Fruit fly (Drosophila melanogaster) whole organism, embryonic: ENCODE measurements around the gene PH4alphaNE2.

Source experiments
- Blimp-1 ChIP-seq: fragments of 200-800 bp; sonication (Bioruptor generic); optimal IDR thresholded peaks from 3 replicates; lab custom pipeline; 2018; ENCODE audit warnings: missing biosample characterization, missing genetic modification characterization, mild to moderate bottlenecking, moderate library complexity, missing genetic modification reagents
- CG10209 ChIP-seq: fragments of 200-800 bp; sonication (Bioruptor generic); optimal IDR thresholded peaks from 3 replicates; lab custom pipeline; 2017; ENCODE audit warnings: missing biosample characterization, mild to moderate bottlenecking, missing genetic modification characterization, missing genetic modification reagents
- CG10366 ChIP-seq: fragments of 200-800 bp; sonication (Bioruptor generic); IDR thresholded peaks from 2 replicates; pipeline ENCODE4 v1.3.6; 2022; ENCODE audit warnings: missing biosample characterization, missing genetic modification characterization
- CG11398 ChIP-seq: fragments of 200-800 bp; sonication (Bioruptor generic); optimal IDR thresholded peaks from 2 replicates; lab custom pipeline; 2016; ENCODE audit warnings: missing biosample characterization, missing genetic modification characterization
- CG11723 ChIP-seq: fragments of 200-800 bp; sonication (Bioruptor generic); optimal IDR thresholded peaks from 2 replicates; lab custom pipeline; 2017; ENCODE audit warnings: missing biosample characterization, mild to moderate bottlenecking, missing genetic modification characterization
- CG12071 ChIP-seq: fragments of 200-800 bp; sonication (Bioruptor generic); optimal IDR thresholded peaks from 3 replicates; lab custom pipeline; 2018; ENCODE audit warnings: missing biosample characterization, mild to moderate bottlenecking, missing genetic modification characterization
- CG12104 ChIP-seq: fragments of 200-800 bp; sonication (Bioruptor generic); optimal IDR thresholded peaks from 3 replicates; lab custom pipeline; 2016; ENCODE audit warnings: missing biosample characterization, missing genetic modification characterization
- CG14050 ChIP-seq: fragments of 200-800 bp; sonication (Bioruptor generic); IDR thresholded peaks from 3 replicates; pipeline ENCODE4 v1.3.6; 2022; ENCODE audit warnings: missing biosample characterization, missing genetic modification characterization
- CG15269 ChIP-seq: fragments of 200-800 bp; sonication (Bioruptor generic); optimal IDR thresholded peaks from 2 replicates; lab custom pipeline; 2018; ENCODE audit warnings: missing biosample characterization, mild to moderate bottlenecking, missing genetic modification characterization, moderate library complexity
- CG15696 ChIP-seq: fragments of 200-800 bp; sonication (Bioruptor generic); optimal IDR thresholded peaks from 2 replicates; lab custom pipeline; 2019; ENCODE audit warnings: missing biosample characterization, mild to moderate bottlenecking, missing genetic modification characterization, moderate library complexity
- CG2712 ChIP-seq: fragments of 200-800 bp; optimal IDR thresholded peaks from 3 replicates; lab custom pipeline; 2019; ENCODE audit warnings: missing biosample characterization, mild to moderate bottlenecking, missing genetic modification characterization, moderate library complexity
- CG30403 ChIP-seq: fragments of 200-800 bp; sonication (Bioruptor generic); optimal IDR thresholded peaks from 3 replicates; lab custom pipeline; 2016; ENCODE audit warnings: missing biosample characterization, missing genetic modification characterization
- CG32772 ChIP-seq: fragments of 200-800 bp; sonication (Bioruptor generic); IDR thresholded peaks from 2 replicates; pipeline ENCODE4 v1.3.6; 2022; ENCODE audit warnings: missing biosample characterization, missing genetic modification characterization
- CG3726 ChIP-seq: fragments of 200-800 bp; sonication (Bioruptor generic); IDR thresholded peaks from 3 replicates; pipeline ENCODE4, ENCODE4 v1.3.6; 2022; ENCODE audit warnings: missing biosample characterization, missing genetic modification characterization
- CG5180 ChIP-seq: fragments of 200-800 bp; sonication (Bioruptor generic); optimal IDR thresholded peaks from 3 replicates; lab custom pipeline; 2017; ENCODE audit warnings: missing biosample characterization, missing genetic modification characterization, mild to moderate bottlenecking, moderate library complexity, missing genetic modification reagents
- CG6683 ChIP-seq: fragments of 200-800 bp; sonication (Bioruptor generic); optimal IDR thresholded peaks from 2 replicates; lab custom pipeline; 2017; ENCODE audit warnings: missing biosample characterization, mild to moderate bottlenecking, missing genetic modification characterization, missing genetic modification reagents
- CG7357 ChIP-seq: fragments of 200-800 bp; sonication (Bioruptor generic); IDR thresholded peaks from 3 replicates; pipeline ENCODE4 v1.3.6; 2022; ENCODE audit warnings: missing biosample characterization, missing genetic modification characterization
- CG7786 ChIP-seq: fragments of 200-800 bp; sonication (Bioruptor generic); optimal IDR thresholded peaks from 2 replicates; lab custom pipeline; 2016; ENCODE audit warnings: missing biosample characterization, missing genetic modification characterization
- CG8281 ChIP-seq: fragments of 200-800 bp; sonication (Bioruptor generic); optimal IDR thresholded peaks from 2 replicates; lab custom pipeline; 2018; ENCODE audit warnings: missing biosample characterization, mild to moderate bottlenecking, missing genetic modification characterization, moderate library complexity
- CG9727 ChIP-seq: fragments of 200-800 bp; sonication (Bioruptor generic); optimal IDR thresholded peaks from 3 replicates; lab custom pipeline; 2017; ENCODE audit warnings: missing biosample characterization, mild to moderate bottlenecking, missing genetic modification characterization
- CoRest ChIP-seq: fragments of 200-800 bp; sonication (Bioruptor generic); optimal IDR thresholded peaks from 3 replicates; lab custom pipeline; 2018; ENCODE audit warnings: missing biosample characterization, mild to moderate bottlenecking, missing genetic modification characterization, moderate library complexity
- Drgx ChIP-seq: fragments of 200-800 bp; sonication (Bioruptor generic); IDR thresholded peaks from 2 replicates; pipeline ENCODE4 v1.3.6; 2022; ENCODE audit warnings: missing biosample characterization, missing genetic modification characterization
- Ets97D ChIP-seq: fragments of 200-800 bp; sonication (Bioruptor generic); optimal IDR thresholded peaks from 3 replicates; lab custom pipeline; 2016; ENCODE audit warnings: missing biosample characterization, missing genetic modification characterization
- Gug ChIP-seq: fragments of 200-800 bp; sonication (Bioruptor generic); IDR thresholded peaks from 4 replicates; pipeline ENCODE4 v1.3.6; 2022; ENCODE audit warnings: missing biosample characterization, missing genetic modification characterization
- H15 ChIP-seq: fragments of 200-800 bp; sonication (Bioruptor generic); IDR thresholded peaks from 3 replicates; pipeline ENCODE4 v1.3.6; 2022; ENCODE audit warnings: missing biosample characterization, missing genetic modification characterization
- HHEX ChIP-seq: fragments of 200-800 bp; sonication (Bioruptor generic); optimal IDR thresholded peaks from 3 replicates; lab custom pipeline; 2017; ENCODE audit warnings: missing biosample characterization, mild to moderate bottlenecking, missing genetic modification characterization, missing genetic modification reagents
- HmgZ ChIP-seq: fragments of 200-800 bp; sonication (Bioruptor generic); optimal IDR thresholded peaks from 2 replicates; lab custom pipeline; 2018; ENCODE audit warnings: missing biosample characterization, mild to moderate bottlenecking, missing genetic modification characterization
- Hr78 ChIP-seq, 2 experiments: fragments of 200-800 bp in 1 of 2; fragments of >200 bp in 1 of 2; sonication (Bioruptor generic) in 1 of 2; optimal IDR thresholded peaks; 2 replicates each; lab custom pipeline; 2017 to 2019; ENCODE audit warnings: missing biosample characterization in 2 of 2, missing genetic modification characterization in 2 of 2, mild to moderate bottlenecking in 1 of 2, moderate library complexity in 1 of 2
- MTF-1 ChIP-seq: fragments of 200-800 bp; sonication (Bioruptor generic); optimal IDR thresholded peaks from 2 replicates; lab custom pipeline; 2018; ENCODE audit warnings: missing biosample characterization, mild to moderate bottlenecking, missing genetic modification characterization, borderline replicate concordance
- Meics ChIP-seq: fragments of 200-800 bp; sonication (Bioruptor generic); optimal IDR thresholded peaks from 2 replicates; lab custom pipeline; 2017; ENCODE audit warnings: missing biosample characterization, mild to moderate bottlenecking, missing genetic modification characterization
- Mes4 ChIP-seq: fragments of 200-800 bp; sonication (Bioruptor generic); optimal IDR thresholded peaks from 2 replicates; lab custom pipeline; 2016; ENCODE audit warnings: missing biosample characterization, missing genetic modification characterization
- Neu2 ChIP-seq: fragments of 200-800 bp; sonication (Bioruptor generic); optimal IDR thresholded peaks from 3 replicates; lab custom pipeline; 2016; ENCODE audit warnings: missing biosample characterization, missing genetic modification characterization, borderline replicate concordance
- Oli ChIP-seq: fragments of 200-800 bp; sonication (Bioruptor generic); optimal IDR thresholded peaks from 2 replicates; lab custom pipeline; 2018; ENCODE audit warnings: missing biosample characterization, mild to moderate bottlenecking, missing genetic modification characterization, moderate library complexity
- Ptx1 ChIP-seq: fragments of 200-800 bp; sonication (Bioruptor generic); IDR thresholded peaks from 2 replicates; pipeline ENCODE4 v1.3.6; 2022; ENCODE audit warnings: missing biosample characterization, missing genetic modification characterization
- Rx ChIP-seq: fragments of 200-800 bp; sonication (Bioruptor generic); IDR thresholded peaks from 2 replicates; pipeline ENCODE4 v1.3.6; 2022; ENCODE audit warnings: missing biosample characterization, missing genetic modification characterization
- Side ChIP-seq: fragments of 200-800 bp; sonication (Bioruptor generic); optimal IDR thresholded peaks from 2 replicates; lab custom pipeline; 2016; ENCODE audit warnings: missing biosample characterization, missing genetic modification characterization
- Sin3A ChIP-seq: fragments of >200 bp; optimal IDR thresholded peaks from 2 replicates; lab custom pipeline; 2018
- Xrp1 ChIP-seq: fragments of 200-800 bp; sonication (Bioruptor generic); IDR thresholded peaks from 2 replicates; pipeline ENCODE4 v1.3.6; 2022; ENCODE audit warnings: missing biosample characterization, missing genetic modification characterization
- ab ChIP-seq: fragments of 200-800 bp; sonication (Bioruptor generic); optimal IDR thresholded peaks from 2 replicates; lab custom pipeline; 2016; ENCODE audit warnings: missing biosample characterization, missing genetic modification characterization
- bsh ChIP-seq, 2 experiments: fragments of 200-800 bp; sonication (Bioruptor generic); optimal IDR thresholded peaks; 2 replicates each; lab custom pipeline; 2017 to 2018; ENCODE audit warnings: mild to moderate bottlenecking in 2 of 2, missing biosample characterization in 2 of 2, missing genetic modification characterization in 2 of 2, moderate library complexity in 1 of 2
- chinmo ChIP-seq: fragments of 200-800 bp; sonication (Bioruptor generic); IDR thresholded peaks from 4 replicates; pipeline ENCODE4 v1.3.6; 2022; ENCODE audit warnings: missing biosample characterization, missing genetic modification characterization; ENCODE audit not compliant: partially characterized antibody
- dysf ChIP-seq: fragments of 200-800 bp; sonication (Bioruptor generic); IDR thresholded peaks from 3 replicates; pipeline ENCODE4 v1.3.6; 2022; ENCODE audit warnings: missing biosample characterization, missing genetic modification characterization
- fd102C ChIP-seq: fragments of 200-800 bp; sonication (Bioruptor generic); optimal IDR thresholded peaks from 2 replicates; lab custom pipeline; 2018; ENCODE audit warnings: missing biosample characterization, mild to moderate bottlenecking, missing genetic modification characterization, moderate library complexity
- grau ChIP-seq: fragments of 200-800 bp; optimal IDR thresholded peaks from 3 replicates; lab custom pipeline; 2019; ENCODE audit warnings: missing biosample characterization, mild to moderate bottlenecking, missing genetic modification characterization, moderate library complexity
- grn ChIP-seq: fragments of 200-800 bp; sonication (Bioruptor generic); optimal IDR thresholded peaks from 3 replicates; lab custom pipeline; 2017; ENCODE audit warnings: missing biosample characterization, missing genetic modification characterization
- lab ChIP-seq: fragments of 200-800 bp; sonication (Bioruptor generic); optimal IDR thresholded peaks from 3 replicates; lab custom pipeline; 2017; ENCODE audit warnings: missing biosample characterization, missing genetic modification characterization, mild to moderate bottlenecking, moderate library complexity, missing genetic modification reagents
- psq ChIP-seq: fragments of 200-800 bp; sonication (Bioruptor generic); optimal IDR thresholded peaks from 2 replicates; lab custom pipeline; 2017; ENCODE audit warnings: missing biosample characterization, missing genetic modification characterization
- slbo ChIP-seq: fragments of 200-800 bp; sonication (Bioruptor generic); IDR thresholded peaks from 2 replicates; pipeline ENCODE4 v1.3.6; 2022; ENCODE audit warnings: missing biosample characterization, missing genetic modification characterization
- sna ChIP-seq: fragments of 200-800 bp; sonication (Bioruptor generic); IDR thresholded peaks from 2 replicates; pipeline ENCODE4 v1.3.6; 2022; ENCODE audit warnings: missing biosample characterization, missing genetic modification characterization; ENCODE audit not compliant: partially characterized antibody

Gene PH4alphaNE2

dm6 chr3R:30461608-30462243 lies 50.3 kb downstream of the PH4alphaNE2 start (continued):
- no peak for TF ChIP-seq CG6683 (GFP tag; lab: Kevin White, UChicago)
- TF ChIP-seq Side (GFP tag; lab: Kevin White, UChicago): no peak
- no peak for TF ChIP-seq psq (GFP tag; lab: Kevin White, UChicago)
- TF ChIP-seq CG12071: no peak
- TF ChIP-seq CG14050 (GFP tag; lab: Robert Waterston, UW): peak; percentile 18; the same call in 1 of the 3 replicates
- no peak for TF ChIP-seq ab (GFP tag; lab: Kevin White, UChicago)
- peak; percentile 59 for TF ChIP-seq slbo (GFP tag; lab: Robert Waterston, UW)
- TF ChIP-seq Drgx (GFP tag; lab: Robert Waterston, UW): peak; percentile 51; the same call in 1 of the 2 replicates
- peak; percentile 41 for TF ChIP-seq CG30403 (GFP tag; lab: Kevin White, UChicago)
- TF ChIP-seq HHEX (GFP tag; lab: Kevin White, UChicago): peak; percentile 15
- TF ChIP-seq CG32772 (GFP tag; lab: Robert Waterston, UW): no peak
- no peak; the same call in 1 of the 2 replicates for TF ChIP-seq CG10366 (GFP tag; lab: Robert Waterston, UW)
- TF ChIP-seq Ets97D (GFP tag; lab: Kevin White, UChicago): no peak
- TF ChIP-seq Ptx1 (GFP tag; lab: Robert Waterston, UW): peak; percentile 42; the same call in 1 of the 2 replicates
- no peak for TF ChIP-seq CG8281 (tag; lab: Kevin White, UChicago)
- TF ChIP-seq CG5180: no peak
- no peak for TF ChIP-seq MTF-1 (GFP tag; lab: Kevin White, UChicago)
- TF ChIP-seq Sin3A (lab: Kevin White, UChicago): no peak
- no peak for TF ChIP-seq H15 (GFP tag; lab: Robert Waterston, UW)
- peak; percentile 18 for TF ChIP-seq Oli
- TF ChIP-seq fd102C (GFP tag; lab: Kevin White, UChicago): no peak
- TF ChIP-seq grn (GFP tag; lab: Kevin White, UChicago): no peak
- 0 out of 4 replicates have a peak, but pooled peaks have one; percentile 12 for TF ChIP-seq chinmo
- TF ChIP-seq dysf (GFP tag; lab: Robert Waterston, UW): peak; percentile 57; the same call in 1 of the 3 replicates
- TF ChIP-seq bsh (GFP tag; optimal IDR thresholded peaks at IDR 0.05; lab: Kevin White, UChicago): peak in 1 of 2 experiments; percentile 20
- TF ChIP-seq HmgZ (tag; lab: Kevin White, UChicago): no peak
- TF ChIP-seq CG11723 (GFP tag; lab: Kevin White, UChicago): no peak
- no peak for TF ChIP-seq CG3726
- no peak for TF ChIP-seq CG11398 (GFP tag; lab: Kevin White, UChicago)
- peak; percentile 33 for TF ChIP-seq Meics (GFP tag; lab: Kevin White, UChicago)
- TF ChIP-seq CoRest: peak; percentile 41
- TF ChIP-seq Rx (GFP tag; lab: Robert Waterston, UW): no peak
- TF ChIP-seq CG12104 (GFP tag; lab: Kevin White, UChicago): no peak
- no peak for TF ChIP-seq Gug
- TF ChIP-seq CG7357 (GFP tag; lab: Robert Waterston, UW): no peak
- peak; percentile 39; the same call in 1 of the 2 replicates for TF ChIP-seq Xrp1 (GFP tag; lab: Robert Waterston, UW)
- peak; percentile 51 for TF ChIP-seq lab
- TF ChIP-seq sna (GFP tag; lab: Robert Waterston, UW): no peak
- TF ChIP-seq Hr78 (GFP tag; optimal IDR thresholded peaks at IDR 0.05; lab: Kevin White, UChicago): no peak
- peak; percentile 38 for TF ChIP-seq grau (tag; lab: Kevin White, UChicago)
- TF ChIP-seq CG2712 (tag; lab: Kevin White, UChicago): peak; percentile 39
- TF ChIP-seq Blimp-1 (GFP tag; lab: Kevin White, UChicago): peak; percentile 10
- TF ChIP-seq Mes4 (GFP tag; lab: Kevin White, UChicago): no peak
- TF ChIP-seq CG15269: peak; percentile 56
- peak; percentile 3 for TF ChIP-seq CG15696 (tag; lab: Kevin White, UChicago)
- no peak for TF ChIP-seq CG10209 (GFP tag; lab: Kevin White, UChicago)
- TF ChIP-seq CG9727: peak; percentile 25
- no peak for TF ChIP-seq Neu2 (GFP tag; lab: Kevin White, UChicago)
- no peak for TF ChIP-seq CG7786 (GFP tag; lab: Kevin White, UChicago)
